Fruit fly (Drosophila melanogaster): ENCODE data around the gene hth.

hth gene

DNA sequence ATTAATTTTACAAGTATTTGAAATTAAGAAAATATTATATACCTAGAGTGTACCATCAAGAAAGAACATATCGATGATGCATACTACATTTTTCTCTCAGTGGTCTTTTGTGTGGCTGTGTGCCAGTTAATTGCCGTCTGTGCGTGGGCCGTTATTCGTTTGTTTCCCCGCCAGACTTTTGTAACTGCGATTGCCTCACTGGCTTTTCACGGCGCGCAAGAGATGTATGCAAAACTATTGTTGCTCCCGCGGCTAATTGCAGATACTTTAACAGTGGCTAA lies 42.3 kb upstream of the hth start (continued):
- TF ChIP-seq CG6654 (GFP tag; optimal IDR thresholded peaks at IDR 0.05), result peak; percentile 13
- TF ChIP-seq cad (GFP tag; optimal IDR thresholded peaks at IDR 0.05), result no peak
- TF ChIP-seq CG31224 (GFP tag; IDR thresholded peaks at IDR 0.05), result 0 out of 2 replicates have a peak, but pooled peaks have one; percentile 19
- TF ChIP-seq aop (GFP tag; IDR thresholded peaks at IDR 0.05), result no peak
- TF ChIP-seq Nf-YC (tag; optimal IDR thresholded peaks at IDR 0.05), result no peak
- no peak for TF ChIP-seq gro (GFP tag; optimal IDR thresholded peaks at IDR 0.05)
- peak; percentile 77 for TF ChIP-seq CG11695 (GFP tag; IDR thresholded peaks at IDR 0.05)
- TF ChIP-seq Drgx (GFP tag; IDR thresholded peaks at IDR 0.05), result peak; percentile 61
- no peak for TF ChIP-seq btn (GFP tag; optimal IDR thresholded peaks at IDR 0.05)
- peak; percentile 18 for TF ChIP-seq CG11504 (tag; optimal IDR thresholded peaks at IDR 0.05)
- TF ChIP-seq Bgb (GFP tag; IDR thresholded peaks at IDR 0.05; ENCODE audit: partially characterized antibody), result no peak
- peak; percentile 69 for TF ChIP-seq slbo (GFP tag; IDR thresholded peaks at IDR 0.05)
- peak; percentile 79 for TF ChIP-seq Xrp1 (GFP tag; IDR thresholded peaks at IDR 0.05)
- no peak for TF ChIP-seq Hr3 (GFP tag; optimal IDR thresholded peaks at IDR 0.05)
- TF ChIP-seq mam (GFP tag; optimal IDR thresholded peaks at IDR 0.05), result no peak
- TF ChIP-seq NFAT (GFP tag; IDR thresholded peaks at IDR 0.05), result peak; percentile 48
- TF ChIP-seq CG10274 (GFP tag; optimal IDR thresholded peaks at IDR 0.05), result no peak
- TF ChIP-seq az2 (GFP tag; optimal IDR thresholded peaks at IDR 0.05), result no peak
- peak; percentile 75 for TF ChIP-seq CG10366 (GFP tag; IDR thresholded peaks at IDR 0.05)
- TF ChIP-seq pzg (GFP tag; optimal IDR thresholded peaks at IDR 0.05), result no peak
- TF ChIP-seq CG17912 (GFP tag; optimal IDR thresholded peaks at IDR 0.05), result no peak
- TF ChIP-seq CG5953 (GFP tag; IDR thresholded peaks at IDR 0.05), result peak; percentile 47; the same call in 1 of the 2 replicates
- no peak for TF ChIP-seq tna (GFP tag; IDR thresholded peaks at IDR 0.05; ENCODE audit: partially characterized antibody)
- TF ChIP-seq CG11560 (tag; IDR thresholded peaks at IDR 0.05), result 0 out of 3 replicates have a peak, but pooled peaks have one; percentile 5
- peak; percentile 4 for TF ChIP-seq oc (tag; optimal IDR thresholded peaks at IDR 0.05)
- no peak for TF ChIP-seq CG2875 (GFP tag; optimal IDR thresholded peaks at IDR 0.05)
- peak; percentile 71 for TF ChIP-seq dysf (GFP tag; IDR thresholded peaks at IDR 0.05)
- no peak for TF ChIP-seq Trl (optimal IDR thresholded peaks at IDR 0.05)
- TF ChIP-seq Trl (GFP tag; optimal IDR thresholded peaks at IDR 0.05), result no peak
- no peak for TF ChIP-seq CG9876 (GFP tag; optimal IDR thresholded peaks at IDR 0.05)
- no peak for TF ChIP-seq salm (tag; optimal IDR thresholded peaks at IDR 0.05)
- no peak for TF ChIP-seq stwl (tag; optimal IDR thresholded peaks at IDR 0.05)
- TF ChIP-seq Ravus (GFP tag; IDR thresholded peaks at IDR 0.05), result 0 out of 2 replicates have a peak, but pooled peaks have one; percentile 5
- TF ChIP-seq gce (GFP tag; IDR thresholded peaks at IDR 0.05), result peak; percentile 75; the same call in 1 of the 3 replicates
- TF ChIP-seq CG10209 (GFP tag; optimal IDR thresholded peaks at IDR 0.05), result no peak
- TF ChIP-seq CG5245 (GFP tag; optimal IDR thresholded peaks at IDR 0.05), result peak; percentile 61
- no peak for TF ChIP-seq CG8944 (GFP tag; optimal IDR thresholded peaks at IDR 0.05)
- TF ChIP-seq E2f1 (GFP tag; IDR thresholded peaks at IDR 0.05), result peak; percentile 66
- peak; percentile 15 for TF ChIP-seq CG17829 (tag; optimal IDR thresholded peaks at IDR 0.05)
- no peak for TF ChIP-seq nerfin-1 (tag; optimal IDR thresholded peaks at IDR 0.05)
- no peak for TF ChIP-seq knrl (GFP tag; IDR thresholded peaks at IDR 0.05; ENCODE audit: partially characterized antibody)
- no peak for TF ChIP-seq pita (GFP tag; optimal IDR thresholded peaks at IDR 0.05)
- TF ChIP-seq gcm (GFP tag; optimal IDR thresholded peaks at IDR 0.05), result no peak
- TF ChIP-seq Hsf (GFP tag; optimal IDR thresholded peaks at IDR 0.05), result no peak
- peak; percentile 65; the same call in 1 of the 3 replicates for TF ChIP-seq Optix (GFP tag; IDR thresholded peaks at IDR 0.05)
- no peak for TF ChIP-seq Hand (GFP tag; optimal IDR thresholded peaks at IDR 0.05)
- peak; percentile 46 for TF ChIP-seq CG12104 (GFP tag; optimal IDR thresholded peaks at IDR 0.05)
- peak; percentile 9 for TF ChIP-seq CG4820 (GFP tag; optimal IDR thresholded peaks at IDR 0.05)
- TF ChIP-seq pfk (GFP tag; optimal IDR thresholded peaks at IDR 0.05), result no peak
- TF ChIP-seq CG17568 (GFP tag; optimal IDR thresholded peaks at IDR 0.05), result no peak
- TF ChIP-seq luna (GFP tag; optimal IDR thresholded peaks at IDR 0.05), result no peak
- TF ChIP-seq toy (GFP tag; IDR thresholded peaks at IDR 0.05), result 0 out of 2 replicates have a peak, but pooled peaks have one; percentile 42
- TF ChIP-seq CG12942 (GFP tag; optimal IDR thresholded peaks at IDR 0.05), result peak; percentile 35

Data from whole organism, embryonic.